Fruit fly (Drosophila melanogaster) whole organism, embryonic: Measurements from ENCODE around the gene CG4452.

Experiments used
- Adf1 ChIP-seq: fragments of 200-800 bp; sonication (Bioruptor generic); IDR thresholded peaks from 2 replicates; pipeline ENCODE4 v1.3.6; 2022; ENCODE audit warnings: missing biosample characterization, missing genetic modification characterization
- CG10543 ChIP-seq: fragments of 200-800 bp; sonication (Bioruptor generic); optimal IDR thresholded peaks from 3 replicates; lab custom pipeline; 2017; ENCODE audit warnings: missing biosample characterization, mild to moderate bottlenecking, missing genetic modification characterization, moderate library complexity
- CG11093 ChIP-seq: fragments of 200-800 bp; sonication (Bioruptor generic); IDR thresholded peaks from 3 replicates; pipeline ENCODE4 v1.3.6; 2022; ENCODE audit warnings: missing biosample characterization, missing genetic modification characterization
- CG11723 ChIP-seq: fragments of 200-800 bp; sonication (Bioruptor generic); optimal IDR thresholded peaks from 2 replicates; lab custom pipeline; 2017; ENCODE audit warnings: missing biosample characterization, mild to moderate bottlenecking, missing genetic modification characterization
- CG12104 ChIP-seq: fragments of 200-800 bp; sonication (Bioruptor generic); optimal IDR thresholded peaks from 3 replicates; lab custom pipeline; 2016; ENCODE audit warnings: missing biosample characterization, missing genetic modification characterization
- CG12236 ChIP-seq: fragments of 200-800 bp; sonication (Bioruptor generic); optimal IDR thresholded peaks from 2 replicates; lab custom pipeline; 2016; ENCODE audit warnings: missing biosample characterization, missing genetic modification characterization
- CG13287 ChIP-seq: fragments of 200-800 bp; sonication (Bioruptor generic); IDR thresholded peaks from 2 replicates; pipeline ENCODE4 v1.3.6; 2022; ENCODE audit warnings: missing biosample characterization, missing genetic modification characterization; ENCODE audit not compliant: partially characterized antibody
- CG13624 ChIP-seq: fragments of 200-800 bp; sonication (Bioruptor generic); optimal IDR thresholded peaks from 2 replicates; lab custom pipeline; 2016; ENCODE audit warnings: missing biosample characterization, missing genetic modification characterization
- CG13775 ChIP-seq: fragments of 200-800 bp; sonication (Bioruptor generic); optimal IDR thresholded peaks from 3 replicates; lab custom pipeline; 2017; ENCODE audit warnings: missing biosample characterization, mild to moderate bottlenecking, missing genetic modification characterization
- CG14965 ChIP-seq: fragments of 200-800 bp; sonication (Bioruptor generic); optimal IDR thresholded peaks from 2 replicates; lab custom pipeline; 2016; ENCODE audit warnings: missing biosample characterization, missing genetic modification characterization, borderline replicate concordance
- CG1529 ChIP-seq: fragments of 200-800 bp; sonication (Bioruptor generic); optimal IDR thresholded peaks from 3 replicates; lab custom pipeline; 2018; ENCODE audit warnings: missing biosample characterization, missing genetic modification characterization
- CG17359 ChIP-seq: fragments of 200-800 bp; sonication (Bioruptor generic); optimal IDR thresholded peaks from 3 replicates; lab custom pipeline; 2018; ENCODE audit warnings: missing biosample characterization, mild to moderate bottlenecking, missing genetic modification characterization, moderate library complexity
- CG17385 ChIP-seq: fragments of 200-800 bp; sonication (Bioruptor generic); optimal IDR thresholded peaks from 3 replicates; lab custom pipeline; 2018; ENCODE audit warnings: missing biosample characterization, mild to moderate bottlenecking, missing genetic modification characterization
- CG18476 ChIP-seq: fragments of 200-800 bp; sonication (Bioruptor generic); optimal IDR thresholded peaks from 2 replicates; lab custom pipeline; 2016; ENCODE audit warnings: missing biosample characterization, mild to moderate bottlenecking, missing genetic modification characterization
- CG2116 ChIP-seq: fragments of 200-800 bp; sonication (Bioruptor generic); optimal IDR thresholded peaks from 3 replicates; lab custom pipeline; 2018; ENCODE audit warnings: missing biosample characterization, mild to moderate bottlenecking, missing genetic modification characterization
- CG2712 ChIP-seq: fragments of 200-800 bp; optimal IDR thresholded peaks from 3 replicates; lab custom pipeline; 2019; ENCODE audit warnings: missing biosample characterization, mild to moderate bottlenecking, missing genetic modification characterization, moderate library complexity
- CG30020 ChIP-seq: fragments of 200-800 bp; optimal IDR thresholded peaks from 2 replicates; lab custom pipeline; 2019; ENCODE audit warnings: missing biosample characterization, mild to moderate bottlenecking, missing genetic modification characterization, moderate library complexity
- CG3065 ChIP-seq: fragments of 200-800 bp; sonication (Bioruptor generic); optimal IDR thresholded peaks from 2 replicates; lab custom pipeline; 2016; ENCODE audit warnings: missing biosample characterization, missing genetic modification characterization
- CG31224 ChIP-seq: fragments of 200-800 bp; sonication (Bioruptor generic); IDR thresholded peaks from 2 replicates; pipeline ENCODE4 v1.3.6; 2022; ENCODE audit warnings: missing biosample characterization, missing genetic modification characterization
- CG3995 ChIP-seq: fragments of 200-800 bp; sonication (Bioruptor generic); optimal IDR thresholded peaks from 3 replicates; lab custom pipeline; 2016; ENCODE audit warnings: missing biosample characterization, missing genetic modification characterization
- CG42726 ChIP-seq: fragments of 200-800 bp; sonication (Bioruptor generic); IDR thresholded peaks from 2 replicates; pipeline ENCODE4 v1.3.6; 2022; ENCODE audit warnings: missing biosample characterization, missing genetic modification characterization; ENCODE audit not compliant: partially characterized antibody
- CG6765 ChIP-seq: fragments of 200-800 bp; sonication (Bioruptor generic); optimal IDR thresholded peaks from 3 replicates; lab custom pipeline; 2017; ENCODE audit warnings: missing biosample characterization, mild to moderate bottlenecking, missing genetic modification characterization
- CG7372 ChIP-seq: fragments of 200-800 bp; sonication (Bioruptor generic); IDR thresholded peaks from 2 replicates; pipeline ENCODE4 v1.3.6; 2022; ENCODE audit warnings: missing biosample characterization, missing genetic modification characterization
- CG9437 ChIP-seq: fragments of 200-800 bp; sonication (Bioruptor generic); optimal IDR thresholded peaks from 2 replicates; lab custom pipeline; 2018; ENCODE audit warnings: missing biosample characterization, mild to moderate bottlenecking, missing genetic modification characterization
- CG9932 ChIP-seq: fragments of 200-800 bp; sonication (Bioruptor generic); IDR thresholded peaks from 2 replicates; pipeline ENCODE4 v1.3.6; 2022; ENCODE audit warnings: missing biosample characterization, missing genetic modification characterization
- CHES-1-like ChIP-seq: fragments of 200-800 bp; sonication (Bioruptor generic); optimal IDR thresholded peaks from 2 replicates; lab custom pipeline; 2016; ENCODE audit warnings: missing biosample characterization, missing genetic modification characterization
- Drgx ChIP-seq: fragments of 200-800 bp; sonication (Bioruptor generic); IDR thresholded peaks from 2 replicates; pipeline ENCODE4 v1.3.6; 2022; ENCODE audit warnings: missing biosample characterization, missing genetic modification characterization
- E2f2 ChIP-seq: fragments of 200-800 bp; sonication (Bioruptor generic); IDR thresholded peaks from 2 replicates; pipeline ENCODE4 v1.3.6; 2022; ENCODE audit warnings: missing biosample characterization, missing genetic modification characterization
- Fer2 ChIP-seq: fragments of 200-800 bp; sonication (Bioruptor generic); optimal IDR thresholded peaks from 2 replicates; lab custom pipeline; 2018; ENCODE audit warnings: missing biosample characterization, mild to moderate bottlenecking, missing genetic modification characterization, moderate library complexity
- Gug ChIP-seq: fragments of 200-800 bp; sonication (Bioruptor generic); IDR thresholded peaks from 4 replicates; pipeline ENCODE4 v1.3.6; 2022; ENCODE audit warnings: missing biosample characterization, missing genetic modification characterization
- Hsf ChIP-seq: fragments of 200-800 bp; sonication (Bioruptor generic); optimal IDR thresholded peaks from 3 replicates; lab custom pipeline; 2016; ENCODE audit warnings: missing biosample characterization, missing genetic modification characterization
- MESR4 ChIP-seq: fragments of 200-800 bp; sonication (Bioruptor generic); optimal IDR thresholded peaks from 2 replicates; lab custom pipeline; 2018; ENCODE audit warnings: missing biosample characterization, mild to moderate bottlenecking, missing genetic modification characterization, moderate library complexity
- Ravus ChIP-seq: fragments of 200-800 bp; sonication (Bioruptor generic); IDR thresholded peaks from 2 replicates; pipeline ENCODE4 v1.3.6; 2022; ENCODE audit warnings: missing biosample characterization, missing genetic modification characterization
- Rfx ChIP-seq: fragments of 200-800 bp; sonication (Bioruptor generic); IDR thresholded peaks from 2 replicates; pipeline ENCODE4 v1.3.6; 2022; ENCODE audit warnings: missing biosample characterization, missing genetic modification characterization
- YL-1 ChIP-seq: fragments of 200-800 bp; sonication (Bioruptor generic); optimal IDR thresholded peaks from 3 replicates; lab custom pipeline; 2017; ENCODE audit warnings: missing biosample characterization, mild to moderate bottlenecking, missing genetic modification characterization
- ara ChIP-seq: fragments of 200-800 bp; sonication (Bioruptor generic); IDR thresholded peaks from 2 replicates; pipeline ENCODE4 v1.3.6; 2022; ENCODE audit warnings: missing biosample characterization, missing genetic modification characterization
- bab2 ChIP-seq: fragments of 200-800 bp; sonication (Bioruptor generic); optimal IDR thresholded peaks from 2 replicates; lab custom pipeline; 2016; ENCODE audit warnings: missing biosample characterization, missing genetic modification characterization
- btn ChIP-seq: fragments of 200-800 bp; sonication (Bioruptor generic); optimal IDR thresholded peaks from 2 replicates; lab custom pipeline; 2016; ENCODE audit warnings: missing biosample characterization, missing genetic modification characterization
- chn ChIP-seq: fragments of 200-800 bp; sonication (Bioruptor generic); optimal IDR thresholded peaks from 2 replicates; lab custom pipeline; 2016; ENCODE audit warnings: missing biosample characterization, missing genetic modification characterization
- crp ChIP-seq, 2 experiments: fragments of 200-800 bp; sonication (Bioruptor generic); optimal IDR thresholded peaks; 2 replicates in 1 of 2; 3 replicates in 1 of 2; lab custom pipeline; 2017; ENCODE audit warnings: missing biosample characterization in 2 of 2, missing genetic modification characterization in 2 of 2, mild to moderate bottlenecking in 1 of 2, moderate library complexity in 1 of 2
- gcm2 ChIP-seq: fragments of 200-800 bp; sonication (Bioruptor generic); optimal IDR thresholded peaks from 2 replicates; lab custom pipeline; 2016; ENCODE audit warnings: missing biosample characterization, missing genetic modification characterization
- her ChIP-seq: fragments of 200-800 bp; sonication (Bioruptor generic); optimal IDR thresholded peaks from 2 replicates; lab custom pipeline; 2016; ENCODE audit warnings: missing biosample characterization, missing genetic modification characterization
- kah ChIP-seq: fragments of 200-800 bp; sonication (Bioruptor generic); optimal IDR thresholded peaks from 2 replicates; lab custom pipeline; 2018; ENCODE audit warnings: missing biosample characterization, mild to moderate bottlenecking, missing genetic modification characterization
- knrl ChIP-seq: fragments of 200-800 bp; sonication (Bioruptor generic); IDR thresholded peaks from 3 replicates; pipeline ENCODE4 v1.3.6; 2022; ENCODE audit warnings: missing biosample characterization, missing genetic modification characterization; ENCODE audit not compliant: partially characterized antibody
- nom ChIP-seq: fragments of 200-800 bp; sonication (Bioruptor generic); optimal IDR thresholded peaks from 2 replicates; lab custom pipeline; 2017; ENCODE audit warnings: missing biosample characterization, missing genetic modification characterization, mild to moderate bottlenecking, moderate library complexity, missing genetic modification reagents
- ro ChIP-seq: fragments of 200-800 bp; sonication (Bioruptor generic); IDR thresholded peaks from 2 replicates; pipeline ENCODE4 v1.3.6; 2022; ENCODE audit warnings: missing biosample characterization, missing genetic modification characterization
- run ChIP-seq: fragments of 200-800 bp; sonication (Bioruptor generic); optimal IDR thresholded peaks from 3 replicates; lab custom pipeline; 2018; ENCODE audit warnings: missing biosample characterization, mild to moderate bottlenecking, missing genetic modification characterization
- slbo ChIP-seq: fragments of 200-800 bp; sonication (Bioruptor generic); IDR thresholded peaks from 2 replicates; pipeline ENCODE4 v1.3.6; 2022; ENCODE audit warnings: missing biosample characterization, missing genetic modification characterization
- sob ChIP-seq: fragments of 200-800 bp; sonication (Bioruptor generic); IDR thresholded peaks from 2 replicates; pipeline ENCODE4 v1.3.6; 2022; ENCODE audit warnings: missing biosample characterization, missing genetic modification characterization
- sqz ChIP-seq: fragments of 200-800 bp; sonication (Bioruptor generic); optimal IDR thresholded peaks from 3 replicates; lab custom pipeline; 2018; ENCODE audit warnings: missing biosample characterization, mild to moderate bottlenecking, missing genetic modification characterization
- vnd ChIP-seq: fragments of 200-800 bp; sonication (Bioruptor generic); IDR thresholded peaks from 3 replicates; pipeline ENCODE4 v1.3.6; 2022; ENCODE audit warnings: missing biosample characterization, missing genetic modification characterization; ENCODE audit not compliant: partially characterized antibody
- zf30C ChIP-seq: fragments of 200-800 bp; sonication (Bioruptor generic); optimal IDR thresholded peaks from 3 replicates; lab custom pipeline; 2018; ENCODE audit warnings: missing biosample characterization, mild to moderate bottlenecking, missing genetic modification characterization

Gene CG4452

DNA sequence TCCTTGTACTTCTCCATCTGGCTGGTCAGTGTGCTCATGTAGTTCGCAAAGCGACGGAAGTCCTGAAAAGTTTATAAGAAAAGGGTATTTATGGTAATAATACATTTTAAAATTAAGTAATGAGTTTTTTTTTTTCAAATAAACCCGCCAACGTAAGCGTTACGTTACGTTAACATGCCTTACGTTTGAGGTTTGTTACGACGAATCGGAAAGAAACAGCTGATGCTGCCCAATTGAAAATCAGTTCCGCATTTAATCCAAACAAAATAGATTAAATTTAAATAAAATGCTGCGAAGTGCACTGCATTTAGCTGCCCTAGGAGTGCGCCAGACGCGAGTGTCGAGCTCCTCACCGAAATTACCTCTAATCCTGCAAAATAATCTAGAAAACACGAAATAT, 3.0 kb upstream of the CG4452 start, which contains the start of gene mRRF1 (continued):
- TF ChIP-seq slbo (GFP tag; lab: Robert Waterston, UW) = no peak
- TF ChIP-seq CG11093 (GFP tag; lab: Robert Waterston, UW) = no peak
- no peak for TF ChIP-seq btn (GFP tag; lab: Kevin White, UChicago)
- no peak for TF ChIP-seq CG30020 (tag; lab: Kevin White, UChicago)
- no peak for TF ChIP-seq CG12104 (GFP tag; lab: Kevin White, UChicago)
- TF ChIP-seq CG14965 = no peak
- TF ChIP-seq CG9437 = peak; percentile 99
- TF ChIP-seq CG17359 (tag; lab: Kevin White, UChicago) = peak; percentile 76
- no peak for TF ChIP-seq MESR4
- no peak for TF ChIP-seq vnd
- TF ChIP-seq CG7372 (GFP tag; lab: Robert Waterston, UW) = no peak
- no peak for TF ChIP-seq CG2116 (GFP tag; lab: Kevin White, UChicago)
- no peak for TF ChIP-seq CG18476
- peak in 1 of 2 experiments; percentile 80 for TF ChIP-seq crp (GFP tag; optimal IDR thresholded peaks at IDR 0.05; lab: Kevin White, UChicago)
- no peak for TF ChIP-seq run
- no peak for TF ChIP-seq sob (GFP tag; lab: Robert Waterston, UW)
- TF ChIP-seq CG1529 (GFP tag; lab: Kevin White, UChicago) = no peak
- TF ChIP-seq CG13287 = peak; percentile 36; the same call in 1 of the 2 replicates
- TF ChIP-seq CG12236 (GFP tag; lab: Kevin White, UChicago) = no peak
- peak; percentile 81 for TF ChIP-seq E2f2
- no peak for TF ChIP-seq CG2712 (tag; lab: Kevin White, UChicago)

DNA sequence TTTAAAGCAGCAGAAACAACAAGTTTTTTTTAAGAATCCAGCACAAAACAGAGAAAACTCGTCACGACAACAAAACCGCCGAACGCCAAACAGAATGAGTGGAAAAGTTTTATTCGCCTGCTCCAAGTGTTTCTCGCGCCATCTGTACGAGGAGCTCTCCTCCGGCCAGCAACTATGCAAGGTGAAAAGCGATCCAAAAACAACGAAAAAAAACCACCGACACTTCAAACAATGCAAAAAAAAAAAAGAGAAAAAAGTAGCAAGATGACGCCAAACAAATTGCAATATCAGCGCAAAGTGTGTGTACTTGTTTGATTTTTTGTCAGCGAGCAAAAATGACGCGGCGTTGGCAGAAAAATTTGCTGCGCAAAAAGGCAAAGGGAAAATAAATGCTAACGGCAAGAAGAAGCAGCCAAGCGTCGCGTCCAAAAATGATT, 272 bp downstream of the CG4452 start:
- TF ChIP-seq CG3995 (GFP tag; lab: Kevin White, UChicago) (no peak), CG42726 (GFP tag; lab: Robert Waterston, UW) (no peak), chn (no peak), her (GFP tag; lab: Kevin White, UChicago) (no peak), Fer2 (tag; lab: Kevin White, UChicago) (no peak), CHES-1-like (peak; percentile 53), kah (GFP tag; lab: Kevin White, UChicago) (peak; percentile 5), YL-1 (GFP tag; lab: Kevin White, UChicago) (peak; percentile 31), Rfx (no peak), Adf1 (GFP tag; lab: Robert Waterston, UW) (no peak), zf30C (GFP tag; lab: Kevin White, UChicago) (no peak), ro (GFP tag; lab: Robert Waterston, UW) (no peak), CG9932 (GFP tag; lab: Robert Waterston, UW) (no peak), CG13624 (GFP tag; lab: Kevin White, UChicago) (peak; percentile 44), CG3065 (GFP tag; lab: Kevin White, UChicago) (no peak), Drgx (peak; percentile 51; the same call in 1 of the 2 replicates), sqz (GFP tag; lab: Kevin White, UChicago) (peak; percentile 41), ara (GFP tag; lab: Robert Waterston, UW) (no peak), Gug (GFP tag; lab: Robert Waterston, UW) (no peak), CG10543 (GFP tag; lab: Kevin White, UChicago) (no peak), CG13775 (GFP tag; lab: Kevin White, UChicago) (no peak), MESR4 (peak; percentile 65), CG6765 (GFP tag; lab: Kevin White, UChicago) (no peak), gcm2 (GFP tag; lab: Kevin White, UChicago) (no peak), CG11723 (GFP tag; lab: Kevin White, UChicago) (no peak), bab2 (GFP tag; lab: Kevin White, UChicago) (no peak), nom (GFP tag; lab: Kevin White, UChicago) (peak; percentile 90), Ravus (GFP tag; lab: Robert Waterston, UW) (no peak), knrl (GFP tag; lab: Robert Waterston, UW) (0 out of 3 replicates have a peak, but pooled peaks have one; percentile 41), CG17385 (GFP tag; lab: Kevin White, UChicago) (peak; percentile 87), CG31224 (GFP tag; lab: Robert Waterston, UW) (no peak), Hsf (GFP tag; lab: Kevin White, UChicago) (no peak)
